Worm (Caenorhabditis elegans) whole organism, L3 larva: ENCODE results near the gene rpl-2.

Source experiments
- ama-1 ChIP-seq: fragments of 150-350 bp; optimal IDR thresholded peaks from 2 replicates; lab custom pipeline; 2018
- elt-3 ChIP-seq, 3 experiments: fragments of 150-350 bp in 1 of 3; sonication (generic microtip) in 2 of 3; optimal IDR thresholded peaks; 2 replicates in 2 of 3; 4 replicates in 1 of 3; lab custom pipeline; 2014 to 2017; ENCODE audit warnings: missing biosample characterization in 3 of 3, missing genetic modification characterization in 3 of 3
- sea-2 ChIP-seq: fragments of 150-350 bp; sonication (generic microtip); optimal IDR thresholded peaks from 4 replicates; lab custom pipeline; 2014; ENCODE audit warnings: missing biosample characterization, missing genetic modification reagents, missing genetic modification characterization
- snpc-4 ChIP-seq: fragments of 150-350 bp; optimal IDR thresholded peaks from 2 replicates; lab custom pipeline; 2014; ENCODE audit warnings: missing biosample characterization, missing genetic modification characterization

DNA sequence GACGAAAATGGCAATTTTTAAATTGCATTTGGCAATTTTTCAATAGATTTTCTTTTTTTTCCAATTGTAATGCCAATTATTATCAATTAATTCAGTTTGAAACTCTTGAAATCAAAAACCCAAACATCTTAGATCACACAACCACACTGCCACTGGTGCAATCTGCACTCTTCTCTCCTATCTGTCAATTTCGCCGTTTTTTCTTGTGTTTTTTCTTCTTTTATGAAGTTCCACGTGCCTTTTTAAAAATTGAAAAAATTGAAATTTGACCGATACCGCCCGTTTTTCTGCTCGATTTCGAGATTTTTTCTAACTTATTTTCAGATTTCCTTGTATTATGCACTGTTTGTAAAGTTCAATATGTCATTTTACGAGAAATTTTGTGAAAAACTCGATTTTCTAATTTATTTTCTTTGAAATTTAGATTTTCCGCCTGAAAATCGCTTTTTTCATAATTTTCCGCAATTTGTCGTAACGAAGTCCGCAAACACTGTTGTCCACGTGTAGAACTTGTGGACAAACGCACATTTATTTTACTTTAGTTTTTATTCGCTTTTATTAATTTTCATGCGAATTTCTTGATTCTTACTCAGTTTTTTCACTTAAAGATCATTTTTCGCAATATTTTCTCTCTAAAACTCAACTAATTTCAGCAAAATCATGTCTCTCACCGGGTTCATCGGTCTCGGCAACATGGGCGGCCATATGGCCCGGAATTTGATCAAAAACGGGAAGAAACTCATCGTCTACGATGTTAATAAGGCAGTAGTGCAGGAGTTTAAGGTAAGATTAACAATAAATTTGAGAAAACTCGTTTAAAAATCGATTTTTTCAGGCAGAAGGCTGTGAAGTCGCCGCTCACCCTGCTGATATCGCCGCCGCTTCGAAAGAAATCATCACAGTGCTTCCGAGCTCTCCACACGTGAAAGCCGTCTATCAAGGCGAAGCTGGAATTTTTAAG lies 14.1 kb downstream of the rpl-2 start, which contains the start of gene B0250.5:
- TF ChIP-seq snpc-4 (tag; lab: Kevin White, UChicago) (no peak), elt-3 (tag; optimal IDR thresholded peaks at IDR 0.05; lab: Kevin White, UChicago) (no peak), ama-1 (lab: Kevin White, UChicago) (no peak), sea-2 (GFP tag; lab: Kevin White, UChicago) (no peak)
